Worm (Caenorhabditis elegans): ENCODE data around the gene str-233.

- TF ChIP-seq lin-39 (tag; optimal IDR thresholded peaks at IDR 0.05) (no peak), unc-130 (GFP tag; optimal IDR thresholded peaks at IDR 0.05) (no peak), vab-7 (GFP tag; IDR thresholded peaks at IDR 0.05) (no peak), nhr-28 (tag; optimal IDR thresholded peaks at IDR 0.05) (no peak), attf-4 (tag; optimal IDR thresholded peaks at IDR 0.05) (no peak), nhr-25 (tag; optimal IDR thresholded peaks at IDR 0.05; ENCODE audit: borderline replicate concordance, insufficient read depth) (no peak), arid-1 (GFP tag; conservative IDR thresholded peaks at IDR 0.05) (0 out of 2 replicates have a peak, but pooled peaks have one; percentile 33), fos-1 (tag; optimal IDR thresholded peaks at IDR 0.05) (no peak)
Measured at ce11 chrV:16024300-16024699, 14.8 kb upstream of the str-233 start, which contains the start of gene T10C6.6.

Measured in whole organism, L4 larva.